Worm (Caenorhabditis elegans): Measurements from ENCODE around the gene Y47D7A.19.

- TF ChIP-seq zag-1 (tag; optimal IDR thresholded peaks at IDR 0.05) (no peak), nhr-11 (tag; optimal IDR thresholded peaks at IDR 0.05) (no peak)
These were observed 25.3 kb upstream of the Y47D7A.19 start for ce11 chrV:4398884-4399283.

All from whole organism, L2 larva.